Fruit fly (Drosophila melanogaster) whole organism, embryonic: ENCODE measurements around the gene CG42580.
A peak's percentile ranks its signal among the peaks of the same experiment; 100 is the strongest.

Source experiments
- Bteb2 ChIP-seq: fragments of 200-800 bp; sonication (Bioruptor generic); optimal IDR thresholded peaks from 2 replicates; lab custom pipeline; 2016; ENCODE audit warnings: missing biosample characterization, missing genetic modification characterization
- CG13424 ChIP-seq: fragments of 200-800 bp; sonication (Bioruptor generic); optimal IDR thresholded peaks from 2 replicates; lab custom pipeline; 2019; ENCODE audit warnings: missing biosample characterization, mild to moderate bottlenecking, missing genetic modification characterization, moderate library complexity
- CG17612 ChIP-seq: fragments of 200-800 bp; sonication (Bioruptor generic); IDR thresholded peaks from 2 replicates; pipeline ENCODE4 v1.3.6; 2022; ENCODE audit warnings: missing biosample characterization, missing genetic modification characterization
- Dip3 ChIP-seq: fragments of 200-800 bp; sonication (Bioruptor generic); optimal IDR thresholded peaks from 3 replicates; lab custom pipeline; 2016; ENCODE audit warnings: missing biosample characterization, missing genetic modification characterization
- Eip74EF ChIP-seq, 2 experiments: fragments of 200-800 bp in 1 of 2; fragments of >200 bp in 1 of 2; sonication (Bioruptor generic) in 1 of 2; optimal IDR thresholded peaks; 2 replicates each; lab custom pipeline; 2017 to 2019; ENCODE audit warnings: missing biosample characterization in 2 of 2, missing genetic modification characterization in 2 of 2, mild to moderate bottlenecking in 1 of 2, moderate library complexity in 1 of 2
- run ChIP-seq: fragments of 200-800 bp; sonication (Bioruptor generic); optimal IDR thresholded peaks from 3 replicates; lab custom pipeline; 2018; ENCODE audit warnings: missing biosample characterization, mild to moderate bottlenecking, missing genetic modification characterization
- sna ChIP-seq: fragments of 200-800 bp; sonication (Bioruptor generic); IDR thresholded peaks from 2 replicates; pipeline ENCODE4 v1.3.6; 2022; ENCODE audit warnings: missing biosample characterization, missing genetic modification characterization; ENCODE audit not compliant: partially characterized antibody

DNA sequence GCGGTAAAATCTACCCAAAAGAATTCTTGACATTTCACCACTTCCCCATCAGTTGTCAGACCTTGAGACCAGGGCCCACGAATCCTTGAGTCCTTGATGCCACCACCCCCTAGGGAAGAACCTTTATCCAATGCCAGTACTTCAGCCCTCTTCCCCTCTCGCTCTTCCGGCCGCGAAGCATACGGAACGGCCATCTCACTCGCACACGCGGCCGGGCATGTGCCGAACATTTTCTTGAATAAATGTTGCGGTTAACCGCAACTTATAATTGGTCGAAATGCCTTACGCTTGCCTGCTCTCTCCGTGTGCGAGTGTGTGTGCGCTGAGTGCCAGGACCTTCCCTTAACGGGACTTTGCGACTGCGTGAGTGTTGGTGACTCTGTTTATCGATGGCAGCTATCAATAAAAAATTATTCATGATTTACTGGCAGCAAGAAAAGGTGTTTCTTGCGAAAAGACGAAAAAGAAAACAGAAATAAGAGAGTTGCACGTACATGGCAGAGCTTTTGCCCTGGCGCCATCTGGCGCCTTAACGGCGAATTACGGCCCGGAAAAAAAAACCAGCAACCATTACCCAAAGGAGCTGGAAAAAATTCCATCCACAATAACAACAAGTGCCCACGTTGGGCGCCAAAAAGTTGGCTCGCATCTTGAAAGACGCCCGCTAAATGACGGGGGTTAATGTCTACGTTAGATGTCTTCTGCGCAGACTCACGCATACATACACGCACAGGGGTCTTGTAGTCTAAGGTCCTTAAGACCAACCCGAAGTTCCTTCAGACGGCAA is 8.9 kb downstream of the CG42580 start:
- no peak for TF ChIP-seq Bteb2
- TF ChIP-seq sna (GFP tag; lab: Robert Waterston, UW), result no peak
- TF ChIP-seq CG13424 (tag; lab: Kevin White, UChicago), result no peak
- TF ChIP-seq Dip3 (GFP tag; lab: Kevin White, UChicago), result no peak
- TF ChIP-seq CG17612 (GFP tag; lab: Robert Waterston, UW), result no peak
- no peak for TF ChIP-seq Eip74EF (GFP tag; optimal IDR thresholded peaks at IDR 0.05; lab: Kevin White, UChicago)
- TF ChIP-seq run (tag; lab: Kevin White, UChicago), result peak; percentile 64
